Worm (Caenorhabditis elegans): ENCODE measurements around the gene ZK1073.1.

ce11 chrX:16128794-16129193, at the start of gene ZK1073.1:
- TF ChIP-seq nhr-67 (tag; optimal IDR thresholded peaks at IDR 0.05) = no peak
- no peak for TF ChIP-seq egl-5 (tag; optimal IDR thresholded peaks at IDR 0.05)
- peak; percentile 75 for TF ChIP-seq lin-39 (tag; optimal IDR thresholded peaks at IDR 0.05)
- TF ChIP-seq skn-1 (tag; optimal IDR thresholded peaks at IDR 0.05) = no peak
- TF ChIP-seq fkh-2 (tag; optimal IDR thresholded peaks at IDR 0.05) = no peak
- no peak for TF ChIP-seq ztf-11 (tag; optimal IDR thresholded peaks at IDR 0.05)
- no peak for TF ChIP-seq nhr-11 (tag; optimal IDR thresholded peaks at IDR 0.05)
- TF ChIP-seq unc-39 (tag; optimal IDR thresholded peaks at IDR 0.05) = no peak

Data from whole organism, L3 larva.